Fruit fly (Drosophila melanogaster) S2 (cell line): Measurements from ENCODE around the gene CG8326.

Experiments
- CG8478 ChIP-seq: fragments of >200 bp; optimal IDR thresholded peaks from 2 replicates; lab custom pipeline; 2018
- CTCF ChIP-seq, 2 experiments: fragments of >200 bp; optimal IDR thresholded peaks; 2 replicates each; lab custom pipeline; 2018

DNA sequence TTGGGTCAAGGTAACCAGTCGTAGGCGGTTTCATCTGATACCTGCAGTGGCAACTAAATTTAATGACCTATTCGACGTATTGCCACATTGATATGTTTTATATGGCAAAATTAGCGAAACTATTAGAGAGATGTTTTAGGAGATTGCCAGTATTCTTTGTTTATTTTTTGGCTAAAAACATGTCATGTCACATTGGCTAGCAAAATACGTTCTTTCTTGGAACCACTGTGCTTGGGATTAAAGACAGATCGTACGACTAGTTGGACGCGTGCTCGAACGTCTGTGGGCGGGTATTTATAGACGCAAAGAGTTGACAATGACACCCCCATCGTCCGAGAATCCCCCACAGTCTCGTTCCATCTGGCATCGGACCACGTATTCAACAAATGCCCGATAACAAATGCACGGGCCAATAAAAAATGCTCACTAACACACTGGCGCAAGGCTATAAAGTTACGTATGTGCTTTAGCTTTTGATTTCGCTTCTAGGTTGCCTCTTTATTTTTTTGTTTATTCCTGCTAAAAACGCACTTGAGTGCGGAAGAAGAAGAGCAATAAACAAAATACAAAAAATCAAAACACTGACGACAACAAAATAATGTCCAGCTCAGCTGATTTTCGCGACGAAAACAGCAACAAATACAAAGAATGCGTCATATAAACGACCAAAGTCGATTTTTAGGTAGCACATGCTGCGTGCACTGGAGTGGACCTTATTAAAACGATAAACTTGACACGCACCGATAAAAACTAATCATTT is 4.9 kb downstream of the CG8326 start:
- TF ChIP-seq CG8478 (lab: Kevin White, UChicago): no peak
- TF ChIP-seq CTCF (optimal IDR thresholded peaks at IDR 0.05; lab: Kevin White, UChicago): no peak
